Worm (Caenorhabditis elegans) whole organism, L1 larva: ENCODE data around the gene K01A2.4.

Experiments
- Y116A8C.19 ChIP-seq: sonication (generic microtip); optimal IDR thresholded peaks from 2 replicates; lab custom pipeline; 2016; ENCODE audit warnings: missing compliant biosample characterization, missing genetic modification characterization, borderline replicate concordance
- aha-1 ChIP-seq: fragments of 150-350 bp; optimal IDR thresholded peaks from 2 replicates; lab custom pipeline; 2014; ENCODE audit warnings: missing biosample characterization, missing genetic modification characterization
- blmp-1 ChIP-seq: fragments of 150-350 bp; optimal IDR thresholded peaks from 2 replicates; lab custom pipeline; 2014; ENCODE audit warnings: missing biosample characterization, missing genetic modification characterization
- efl-3 ChIP-seq: fragments of 200-800 bp; sonication (Bioruptor generic); optimal IDR thresholded peaks from 2 replicates; lab custom pipeline; 2018; ENCODE audit warnings: mild to moderate bottlenecking, missing genetic modification characterization, missing compliant biosample characterization
- elt-2 ChIP-seq: sonication (generic microtip); optimal IDR thresholded peaks from 2 replicates; lab custom pipeline; 2016; ENCODE audit warnings: missing genetic modification characterization, mild to moderate bottlenecking, inconsistent platforms, missing compliant biosample characterization, missing genetic modification reagents
- elt-3 ChIP-seq, 6 experiments: fragments of 150-350 bp in 1 of 6; sonication (generic microtip); optimal IDR thresholded peaks; 2 replicates each; lab custom pipeline; 2017 to 2018; ENCODE audit warnings: missing biosample characterization in 6 of 6, missing genetic modification characterization in 6 of 6, inconsistent platforms in 1 of 6
- ets-5 ChIP-seq: fragments of 200-800 bp; sonication (Bioruptor generic); IDR thresholded peaks from 2 replicates; pipeline ENCODE4 v1.3.6; 2022; ENCODE audit warnings: missing genetic modification characterization, missing compliant biosample characterization
- fkh-4 ChIP-seq: sonication (generic microtip); optimal IDR thresholded peaks from 2 replicates; lab custom pipeline; 2016; ENCODE audit warnings: missing compliant biosample characterization, missing genetic modification characterization, borderline replicate concordance
- fkh-8 ChIP-seq: sonication (generic microtip); optimal IDR thresholded peaks from 2 replicates; lab custom pipeline; 2016; ENCODE audit warnings: mild to moderate bottlenecking, missing genetic modification characterization, missing compliant biosample characterization
- hlh-17 ChIP-seq: fragments of 200-800 bp; sonication (Bioruptor generic); optimal IDR thresholded peaks from 2 replicates; lab custom pipeline; 2018; ENCODE audit warnings: missing genetic modification characterization, mild to moderate bottlenecking, missing compliant biosample characterization, moderate library complexity, borderline replicate concordance
- hpl-2 ChIP-seq: fragments of 150-350 bp; optimal IDR thresholded peaks from 2 replicates; lab custom pipeline; 2014; ENCODE audit warnings: missing biosample characterization, missing genetic modification reagents, missing genetic modification characterization
- lin-13 ChIP-seq: fragments of 150-350 bp; optimal IDR thresholded peaks from 2 replicates; lab custom pipeline; 2014; ENCODE audit warnings: missing biosample characterization, missing genetic modification reagents, missing genetic modification characterization
- lin-15B ChIP-seq: fragments of 150-350 bp; sonication (generic microtip); optimal IDR thresholded peaks from 3 replicates; lab custom pipeline; 2014; ENCODE audit warnings: missing biosample characterization, missing genetic modification characterization
- mab-9 ChIP-seq: fragments of 200-800 bp; sonication (Bioruptor generic); IDR thresholded peaks from 2 replicates; pipeline ENCODE4 v1.3.6; 2022; ENCODE audit warnings: missing genetic modification reagents, missing genetic modification characterization, missing compliant biosample characterization
- nhr-11 ChIP-seq: fragments of 150-350 bp; optimal IDR thresholded peaks from 2 replicates; lab custom pipeline; 2014; ENCODE audit warnings: missing biosample characterization, missing genetic modification characterization
- nhr-12 ChIP-seq: sonication (generic microtip); optimal IDR thresholded peaks from 2 replicates; lab custom pipeline; 2017; ENCODE audit warnings: missing biosample characterization, missing genetic modification characterization
- nhr-47 ChIP-seq: sonication (generic microtip); optimal IDR thresholded peaks from 2 replicates; lab custom pipeline; 2016; ENCODE audit warnings: mild to moderate bottlenecking, missing genetic modification characterization, moderate library complexity, missing compliant biosample characterization
- nhr-85 ChIP-seq: sonication (generic microtip); peaks from one replicate; lab custom pipeline; 2016; ENCODE audit warnings: missing genetic modification characterization, inconsistent platforms, missing compliant biosample characterization
- pax-3 ChIP-seq: fragments of 200-800 bp; sonication (Bioruptor generic); optimal IDR thresholded peaks from 2 replicates; lab custom pipeline; 2018; ENCODE audit warnings: mild to moderate bottlenecking, missing genetic modification characterization, moderate library complexity, missing compliant biosample characterization
- pqm-1 ChIP-seq: sonication (generic microtip); optimal IDR thresholded peaks from 3 replicates; lab custom pipeline; 2017; ENCODE audit warnings: missing biosample characterization, missing genetic modification characterization
- rnt-1 ChIP-seq: sonication (generic microtip); optimal IDR thresholded peaks from 2 replicates; lab custom pipeline; 2016; ENCODE audit warnings: mild to moderate bottlenecking, missing genetic modification characterization, moderate library complexity, missing compliant biosample characterization
- snu-23 ChIP-seq: sonication (generic microtip); optimal IDR thresholded peaks from 2 replicates; lab custom pipeline; 2016; ENCODE audit warnings: missing genetic modification characterization, missing compliant biosample characterization
- sptf-1 ChIP-seq: fragments of 150-350 bp; optimal IDR thresholded peaks from 2 replicates; lab custom pipeline; 2014; ENCODE audit warnings: missing biosample characterization, missing genetic modification characterization
- swsn-7 ChIP-seq: sonication (generic microtip); optimal IDR thresholded peaks from 2 replicates; lab custom pipeline; 2016; ENCODE audit warnings: missing genetic modification characterization, missing compliant biosample characterization
- tlp-1 ChIP-seq: fragments of 150-350 bp; optimal IDR thresholded peaks from 2 replicates; lab custom pipeline; 2014; ENCODE audit warnings: missing biosample characterization, missing genetic modification characterization
- unc-30 ChIP-seq: sonication (generic microtip); optimal IDR thresholded peaks from 2 replicates; lab custom pipeline; 2017; ENCODE audit warnings: missing biosample characterization, missing genetic modification characterization
- unc-98 ChIP-seq: fragments of 200-800 bp; sonication (Bioruptor generic); IDR thresholded peaks from 2 replicates; pipeline ENCODE4 v1.3.6; 2022; ENCODE audit warnings: missing genetic modification characterization, missing compliant biosample characterization
- zag-1 ChIP-seq: fragments of 150-350 bp; optimal IDR thresholded peaks from 2 replicates; lab custom pipeline; 2014; ENCODE audit warnings: missing biosample characterization, missing genetic modification characterization
- zip-4 ChIP-seq: fragments of 200-800 bp; sonication (Bioruptor generic); optimal IDR thresholded peaks from 2 replicates; lab custom pipeline; 2018; ENCODE audit warnings: mild to moderate bottlenecking, missing genetic modification characterization, moderate library complexity, missing compliant biosample characterization
- ztf-11 ChIP-seq, 2 experiments: sonication (generic microtip); optimal IDR thresholded peaks; 2 replicates each; lab custom pipeline; 2016 to 2017; ENCODE audit warnings: missing genetic modification characterization in 2 of 2, missing biosample characterization in 1 of 2, missing compliant biosample characterization in 1 of 2

Gene K01A2.4

ce11 chrII:325639-326350, 18.5 kb downstream of the K01A2.4 start, which contains the start of gene sgcb-1 (continued):
- no peak for TF ChIP-seq efl-3 (GFP tag; lab: Kevin White, UChicago)
- no peak for TF ChIP-seq nhr-12 (tag; lab: Kevin White, UChicago)
- no peak for TF ChIP-seq hpl-2
- peak; percentile 50 for TF ChIP-seq rnt-1 (tag; lab: Kevin White, UChicago)
- TF ChIP-seq mab-9 (GFP tag; lab: Robert Waterston, UW), result no peak
- no peak for TF ChIP-seq nhr-85 (tag; lab: Kevin White, UChicago)
- TF ChIP-seq zag-1 (tag; lab: Kevin White, UChicago), result no peak
- TF ChIP-seq lin-15B (tag; lab: Kevin White, UChicago), result no peak

- TF ChIP-seq zip-4, result no peak
- no peak for TF ChIP-seq hlh-17 (GFP tag; lab: Kevin White, UChicago)
- TF ChIP-seq ztf-11 (tag; optimal IDR thresholded peaks at IDR 0.05; lab: Kevin White, UChicago), result no peak
- no peak for TF ChIP-seq sptf-1 (tag; lab: Kevin White, UChicago)
- no peak for TF ChIP-seq rnt-1 (tag; lab: Kevin White, UChicago)
- TF ChIP-seq snu-23, result no peak
- no peak for TF ChIP-seq Y116A8C.19 (tag; lab: Kevin White, UChicago)
- TF ChIP-seq tlp-1, result no peak
- no peak for TF ChIP-seq aha-1
- TF ChIP-seq lin-13 (GFP tag; lab: Kevin White, UChicago), result no peak
- TF ChIP-seq unc-30 (tag; lab: Kevin White, UChicago), result no peak
Measured at ce11 chrII:332419-332818, 25.2 kb downstream of the K01A2.4 start, which contains the start of gene cbn-1. cbn-1 (minus strand) TSS chrII:332519.

- TF ChIP-seq unc-98 (GFP tag; lab: Robert Waterston, UW) (no peak), sptf-1 (tag; lab: Kevin White, UChicago) (no peak), elt-2 (tag; lab: Kevin White, UChicago) (peak; percentile 52), blmp-1 (tag; lab: Kevin White, UChicago) (peak; percentile 97), elt-3 (tag; optimal IDR thresholded peaks at IDR 0.05; lab: Kevin White, UChicago) (peak in 4 of 6 experiments; percentile 25 to 65 (median 51)), pqm-1 (tag; lab: Kevin White, UChicago) (peak; percentile 38)
Measured at ce11 chrII:333853-334449, 26.7 kb downstream of the K01A2.4 start.

- TF ChIP-seq nhr-11 (tag; lab: Kevin White, UChicago), result peak; percentile 48
- TF ChIP-seq fkh-8 (tag; lab: Kevin White, UChicago), result peak; percentile 79
- TF ChIP-seq pax-3 (tag; lab: Kevin White, UChicago), result peak; percentile 75
- no peak for TF ChIP-seq fkh-4
- peak; percentile 13 for TF ChIP-seq nhr-47 (tag; lab: Kevin White, UChicago)
- TF ChIP-seq swsn-7 (tag; lab: Kevin White, UChicago), result no peak
Measured at ce11 chrII:334828-335227, 27.6 kb downstream of the K01A2.4 start.

- TF ChIP-seq ets-5 (GFP tag; lab: Robert Waterston, UW), result no peak
- peak; percentile 17 for TF ChIP-seq nhr-85 (tag; lab: Kevin White, UChicago)
- peak; percentile 97 for TF ChIP-seq blmp-1 (tag; lab: Kevin White, UChicago)
Measured at ce11 chrII:337233-337832, 30.1 kb downstream of the K01A2.4 start, which contains the start of gene cpn-2. cpn-2 (plus strand) TSS chrII:337782.
